Comparison of ENCODE assay signal across 1 worm cellular context in genomic region chrV:19629544-19629943, ce11.
TF ChIP-seq lines count a peak whose summit lies in the region.

No protein-coding gene starts in this region.

TF ChIP-seq in whole organism, young adult, 124 proteins besides CTCF, POLR2A, EP300 and RAD21 (continued from another document):
- no peak for TF ChIP-seq madf-3 (GFP tag; IDR thresholded peaks at IDR 0.05; lab: Robert Waterston, UW)
- TF ChIP-seq unc-130 (GFP tag; optimal IDR thresholded peaks at IDR 0.05; lab: Kevin White, UChicago), result no peak
- no peak for TF ChIP-seq attf-6 (GFP tag; IDR thresholded peaks at IDR 0.05; lab: Robert Waterston, UW)
- TF ChIP-seq let-607 (tag; optimal IDR thresholded peaks at IDR 0.05; lab: Kevin White, UChicago), result no peak
- TF ChIP-seq madf-8 (GFP tag; conservative IDR thresholded peaks at IDR 0.05; lab: Robert Waterston, UW), result no peak
- no peak for TF ChIP-seq ceh-40 (GFP tag; IDR thresholded peaks at IDR 0.05; lab: Robert Waterston, UW)
- TF ChIP-seq nhr-80 (tag; optimal IDR thresholded peaks at IDR 0.05; lab: Kevin White, UChicago), result no peak
- no peak for TF ChIP-seq mes-4 (tag; optimal IDR thresholded peaks at IDR 0.05; lab: Kevin White, UChicago)
- 0 out of 2 replicates have a peak, but pooled peaks have one; percentile 3 for TF ChIP-seq F39B2.1 (GFP tag; IDR thresholded peaks at IDR 0.05; lab: Robert Waterston, UW)
- no peak for TF ChIP-seq akir-1 (GFP tag; optimal IDR thresholded peaks at IDR 0.05; lab: Kevin White, UChicago)
- TF ChIP-seq aptf-2 (GFP tag; conservative IDR thresholded peaks at IDR 0.05; lab: Robert Waterston, UW), result no peak
- TF ChIP-seq F55B11.4 (tag; optimal IDR thresholded peaks at IDR 0.05; lab: Kevin White, UChicago; ENCODE audit: borderline replicate concordance, insufficient read depth), result no peak
- TF ChIP-seq snpc-1.3 (tag; optimal IDR thresholded peaks at IDR 0.05; lab: Kevin White, UChicago; ENCODE audit: insufficient read depth), result no peak
- TF ChIP-seq dox-1 (GFP tag; IDR thresholded peaks at IDR 0.05; lab: Robert Waterston, UW), result no peak
- TF ChIP-seq ccch-3 (GFP tag; optimal IDR thresholded peaks at IDR 0.05; lab: Kevin White, UChicago), result no peak
- no peak for TF ChIP-seq unc-62 (GFP tag; optimal IDR thresholded peaks at IDR 0.05; lab: Kevin White, UChicago)
